Worm (Caenorhabditis elegans): ENCODE data around the gene str-30.

The str-30 gene

DNA sequence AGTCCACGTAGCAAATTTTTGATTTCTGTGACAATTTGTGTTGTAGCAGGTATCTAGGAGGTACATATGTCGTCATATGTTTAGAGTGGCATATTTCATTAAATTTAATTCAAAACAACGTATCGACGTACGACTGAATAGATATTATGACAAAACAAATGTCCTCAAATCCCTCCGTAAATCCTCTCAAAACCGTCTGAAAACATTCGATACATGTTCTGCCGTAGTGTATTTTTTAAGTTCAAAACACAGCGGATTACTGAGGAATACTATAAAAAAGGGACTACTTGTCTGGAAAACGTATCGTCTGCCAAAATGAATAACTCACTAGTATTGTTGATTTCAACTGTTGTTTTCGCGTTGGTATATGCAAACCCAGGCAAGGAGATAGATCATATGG lies 43.4 kb downstream of the str-30 start, which contains the start of gene R08E5.4:
Gene R08E5.4, plus strand, starts transcription at position 301 of the 400 bp plus-strand sequence.
- TF ChIP-seq nfyb-1 (GFP tag; IDR thresholded peaks at IDR 0.05): no peak
- TF ChIP-seq ama-1 (optimal IDR thresholded peaks at IDR 0.05): no peak
- TF ChIP-seq ama-1 (GFP tag; optimal IDR thresholded peaks at IDR 0.05): no peak
- no peak for TF ChIP-seq die-1 (tag; optimal IDR thresholded peaks at IDR 0.05)
- TF ChIP-seq ztf-6 (GFP tag; IDR thresholded peaks at IDR 0.05): no peak
- TF ChIP-seq pbrm-1 (GFP tag; IDR thresholded peaks at IDR 0.05): no peak
- no peak for TF ChIP-seq madf-8 (GFP tag; conservative IDR thresholded peaks at IDR 0.05)
- no peak for TF ChIP-seq ztf-26 (tag; optimal IDR thresholded peaks at IDR 0.05)
- no peak for TF ChIP-seq F33H1.4 (GFP tag; IDR thresholded peaks at IDR 0.05)
- no peak for TF ChIP-seq nhr-90 (tag; optimal IDR thresholded peaks at IDR 0.05)
- no peak for TF ChIP-seq athp-1 (tag; optimal IDR thresholded peaks at IDR 0.05)
- no peak for TF ChIP-seq Y53G8AR.9 (GFP tag; conservative IDR thresholded peaks at IDR 0.05)
- no peak for TF ChIP-seq ekl-4 (GFP tag; IDR thresholded peaks at IDR 0.05)
- no peak for TF ChIP-seq cebp-2 (GFP tag; IDR thresholded peaks at IDR 0.05)
- no peak for TF ChIP-seq bed-1 (GFP tag; IDR thresholded peaks at IDR 0.05)
- no peak for TF ChIP-seq bed-2 (GFP tag; IDR thresholded peaks at IDR 0.05)
- TF ChIP-seq dox-1 (GFP tag; IDR thresholded peaks at IDR 0.05): no peak
- TF ChIP-seq unc-130 (GFP tag; optimal IDR thresholded peaks at IDR 0.05): no peak

- TF ChIP-seq ceh-40 (GFP tag; IDR thresholded peaks at IDR 0.05) (no peak), gei-17 (GFP tag; optimal IDR thresholded peaks at IDR 0.05) (no peak), C06A6.2 (GFP tag; conservative IDR thresholded peaks at IDR 0.05) (no peak), hlh-26 (GFP tag; conservative IDR thresholded peaks at IDR 0.05) (no peak), nfya-1 (tag; optimal IDR thresholded peaks at IDR 0.05; ENCODE audit: borderline replicate concordance, insufficient read depth) (no peak), F39B2.1 (GFP tag; IDR thresholded peaks at IDR 0.05) (no peak), tbx-9 (tag; optimal IDR thresholded peaks at IDR 0.05; ENCODE audit: borderline replicate concordance) (no peak), atf-7 (tag; optimal IDR thresholded peaks at IDR 0.05) (no peak), F37B4.10 (GFP tag; IDR thresholded peaks at IDR 0.05) (no peak), ztf-22 (GFP tag; optimal IDR thresholded peaks at IDR 0.05) (no peak), fkh-3 (tag; optimal IDR thresholded peaks at IDR 0.05) (no peak), bed-2 (GFP tag; IDR thresholded peaks at IDR 0.05) (no peak), mxl-1 (tag; optimal IDR thresholded peaks at IDR 0.05) (no peak), sptf-2 (GFP tag; optimal IDR thresholded peaks at IDR 0.05) (no peak)
These were observed 46.8 kb downstream of the str-30 start, which contains the start of the genes R08E5.1 and rips-1 for ce11 chrV:3771437-3772256. Gene R08E5.1 (minus strand): TSS chrV:3771518. Gene rips-1 (plus strand): TSS chrV:3772021.

- peak; percentile 80 for TF ChIP-seq zfh-2 (GFP tag; conservative IDR thresholded peaks at IDR 0.05)
- TF ChIP-seq nfyb-1 (GFP tag; IDR thresholded peaks at IDR 0.05): no peak
- TF ChIP-seq madf-10 (tag; optimal IDR thresholded peaks at IDR 0.05): no peak
- 0 out of 2 replicates have a peak, but pooled peaks have one; percentile 20 for TF ChIP-seq Y53G8AR.9 (GFP tag; conservative IDR thresholded peaks at IDR 0.05)
These were observed 48.7 kb downstream of the str-30 start for ce11 chrV:3773618-3774017.

- peak; percentile 19; the same call in 1 of the 2 replicates for TF ChIP-seq egrh-3 (GFP tag; IDR thresholded peaks at IDR 0.05)
- 0 out of 2 replicates have a peak, but pooled peaks have one; percentile 18 for TF ChIP-seq cebp-2 (GFP tag; IDR thresholded peaks at IDR 0.05)
- TF ChIP-seq dox-1 (GFP tag; IDR thresholded peaks at IDR 0.05): peak; percentile 20; the same call in 1 of the 2 replicates
- 0 out of 2 replicates have a peak, but pooled peaks have one; percentile 10 for TF ChIP-seq egl-44 (GFP tag; IDR thresholded peaks at IDR 0.05)
- TF ChIP-seq F49E8.2 (tag; optimal IDR thresholded peaks at IDR 0.05; ENCODE audit: insufficient read depth): no peak
- TF ChIP-seq lsl-1 (GFP tag; optimal IDR thresholded peaks at IDR 0.05): no peak
- peak; percentile 47 for TF ChIP-seq nhr-80 (tag; optimal IDR thresholded peaks at IDR 0.05)
- TF ChIP-seq pha-4 (tag; optimal IDR thresholded peaks at IDR 0.05): no peak
- no peak for TF ChIP-seq lir-1 (GFP tag; conservative IDR thresholded peaks at IDR 0.05)
- TF ChIP-seq unc-62 (GFP tag; optimal IDR thresholded peaks at IDR 0.05): no peak
- TF ChIP-seq zfh-2 (GFP tag; conservative IDR thresholded peaks at IDR 0.05): peak; percentile 69
- no peak for TF ChIP-seq Y53F4B.3 (GFP tag; IDR thresholded peaks at IDR 0.05)
- no peak for TF ChIP-seq C06A6.2 (GFP tag; conservative IDR thresholded peaks at IDR 0.05)
These were observed 49.8 kb downstream of the str-30 start for ce11 chrV:3774653-3775052.
